Fruit fly (Drosophila melanogaster): ENCODE results near the gene CG12321.
A peak's percentile ranks its signal among the peaks of the same experiment; 100 is the strongest.

The CG12321 gene

dm6 chr3R:18167173-18167415 is 21.4 kb downstream of the CG12321 start, which contains the start of the genes CG7215 and Prx5:
TSS of gene CG7215 (minus strand) at chr3R:18167273.
TSS of gene Prx5 (minus strand) at chr3R:18167273.
- TF ChIP-seq noc (tag; optimal IDR thresholded peaks at IDR 0.05): no peak

dm6 chr3R:18166261-18166720 is 22.2 kb downstream of the CG12321 start:
- peak; percentile 30 for TF ChIP-seq noc (tag; optimal IDR thresholded peaks at IDR 0.05)

- TF ChIP-seq noc (tag; optimal IDR thresholded peaks at IDR 0.05): peak; percentile 31
Observed at dm6 chr3R:18164052-18164722, 24.3 kb downstream of the CG12321 start, which contains the start of the genes CG7218 and Cbp20. TSS of gene CG7218 (minus strand) at chr3R:18164397. TSS of gene Cbp20 (plus strand) at chr3R:18164661.

- no peak for TF ChIP-seq noc (tag; optimal IDR thresholded peaks at IDR 0.05)
Observed at dm6 chr3R:18160165-18160814, 28.2 kb downstream of the CG12321 start.

- no peak for TF ChIP-seq noc (tag; optimal IDR thresholded peaks at IDR 0.05)
Observed at dm6 chr3R:18158401-18158800, 30.1 kb downstream of the CG12321 start, which contains the start of gene CG14315. TSS of gene CG14315 (plus strand) at chr3R:18158701.

- no peak for TF ChIP-seq noc (tag; optimal IDR thresholded peaks at IDR 0.05)
Observed at dm6 chr3R:18157459-18157858, 31.0 kb downstream of the CG12321 start.

- TF ChIP-seq noc (tag; optimal IDR thresholded peaks at IDR 0.05): no peak
Observed at dm6 chr3R:18156608-18157007, 31.9 kb downstream of the CG12321 start.

dm6 chr3R:18153698-18154097 is 34.8 kb downstream of the CG12321 start:
- no peak for TF ChIP-seq noc (tag; optimal IDR thresholded peaks at IDR 0.05)

dm6 chr3R:18151820-18152219 is 36.7 kb downstream of the CG12321 start, which contains the start of gene CG14316:
TSS of gene CG14316 (plus strand) at chr3R:18152120.
- no peak for TF ChIP-seq noc (tag; optimal IDR thresholded peaks at IDR 0.05)

dm6 chr3R:18146629-18147028 is 41.9 kb downstream of the CG12321 start:
- TF ChIP-seq noc (tag; optimal IDR thresholded peaks at IDR 0.05): no peak

dm6 chr3R:18144853-18145252 is 43.7 kb downstream of the CG12321 start:
- no peak for TF ChIP-seq noc (tag; optimal IDR thresholded peaks at IDR 0.05)
